Worm (Caenorhabditis elegans) whole organism, young adult: ENCODE measurements around the gene atf-7.

Experiments
- B0336.3 ChIP-seq: fragments of 200-800 bp; sonication (Bioruptor generic); IDR thresholded peaks from 2 replicates; pipeline ENCODE4 v1.3.6; 2022; ENCODE audit warnings: missing genetic modification characterization, missing compliant biosample characterization
- C17E4.6 ChIP-seq: fragments of 200-800 bp; sonication (Bioruptor generic); IDR thresholded peaks from 2 replicates; pipeline ENCODE4 v1.3.6; 2022; ENCODE audit warnings: missing genetic modification reagents, missing genetic modification characterization, missing compliant biosample characterization
- D2030.7 ChIP-seq: fragments of 200-800 bp; sonication (Bioruptor generic); IDR thresholded peaks from 2 replicates; pipeline ENCODE4 v1.3.6; 2022; ENCODE audit warnings: missing genetic modification reagents, missing genetic modification characterization, missing compliant biosample characterization
- F37B4.10 ChIP-seq: fragments of 200-800 bp; sonication (Bioruptor generic); IDR thresholded peaks from 2 replicates; pipeline ENCODE4 v1.3.6; 2022; ENCODE audit warnings: missing genetic modification characterization, missing compliant biosample characterization
- F39B2.1 ChIP-seq: fragments of 200-800 bp; sonication (Bioruptor generic); IDR thresholded peaks from 2 replicates; pipeline ENCODE4 v1.3.6; 2022; ENCODE audit warnings: missing genetic modification reagents, missing genetic modification characterization, missing compliant biosample characterization
- F57A8.1 ChIP-seq: fragments of 200-800 bp; sonication (Bioruptor generic); optimal IDR thresholded peaks from 2 replicates; lab custom pipeline; 2018; ENCODE audit warnings: mild to moderate bottlenecking, missing genetic modification characterization, moderate library complexity, missing compliant biosample characterization
- K11D2.4 ChIP-seq: fragments of 200-800 bp; sonication (Bioruptor generic); IDR thresholded peaks from 2 replicates; pipeline ENCODE4 v1.3.6; 2022; ENCODE audit warnings: missing genetic modification reagents, missing genetic modification characterization, missing compliant biosample characterization
- T07F8.4 ChIP-seq: sonication (generic microtip); optimal IDR thresholded peaks from 2 replicates; lab custom pipeline; 2016; ENCODE audit warnings: mild to moderate bottlenecking, missing genetic modification characterization, moderate library complexity, missing compliant biosample characterization
- T26A5.8 ChIP-seq: sonication (generic microtip); optimal IDR thresholded peaks from 2 replicates; lab custom pipeline; 2016; ENCODE audit warnings: missing genetic modification characterization, missing compliant biosample characterization
- Y53F4B.3 ChIP-seq: fragments of 200-800 bp; sonication (Bioruptor generic); IDR thresholded peaks from 2 replicates; pipeline ENCODE4 v1.3.6; 2022; ENCODE audit warnings: missing genetic modification reagents, missing genetic modification characterization, missing compliant biosample characterization
- Y53G8AR.9 ChIP-seq: fragments of 200-800 bp; sonication (Bioruptor generic); conservative IDR thresholded peaks from 2 replicates; pipeline ENCODE4 v1.3.6; 2022; ENCODE audit warnings: missing genetic modification reagents, missing genetic modification characterization, missing compliant biosample characterization
- Y79H2A.3 ChIP-seq: fragments of 200-800 bp; sonication (Bioruptor generic); conservative IDR thresholded peaks from 2 replicates; pipeline ENCODE4 v1.3.6; 2022; ENCODE audit warnings: missing genetic modification reagents, missing genetic modification characterization, missing compliant biosample characterization
- akir-1 ChIP-seq: fragments of 200-800 bp; sonication (Bioruptor generic); optimal IDR thresholded peaks from 2 replicates; lab custom pipeline; 2018; ENCODE audit warnings: mild to moderate bottlenecking, missing genetic modification characterization, moderate library complexity, missing compliant biosample characterization
- bed-1 ChIP-seq: fragments of 200-800 bp; sonication (Bioruptor generic); IDR thresholded peaks from 2 replicates; pipeline ENCODE4 v1.3.6; 2022; ENCODE audit warnings: missing genetic modification reagents, missing genetic modification characterization, missing compliant biosample characterization
- ceh-58 ChIP-seq: fragments of 200-800 bp; sonication (Bioruptor generic); IDR thresholded peaks from 2 replicates; pipeline ENCODE4 v1.3.6; 2022; ENCODE audit warnings: missing genetic modification characterization, missing compliant biosample characterization
- chd-7 ChIP-seq: sonication (generic microtip); optimal IDR thresholded peaks from 2 replicates; lab custom pipeline; 2016; ENCODE audit warnings: mild to moderate bottlenecking, missing genetic modification characterization, moderate library complexity, missing compliant biosample characterization
- die-1 ChIP-seq: sonication (generic microtip); optimal IDR thresholded peaks from 2 replicates; lab custom pipeline; 2016; ENCODE audit warnings: missing genotype, mild to moderate bottlenecking, missing genetic modification characterization, missing compliant biosample characterization
- dox-1 ChIP-seq: fragments of 200-800 bp; sonication (Bioruptor generic); IDR thresholded peaks from 2 replicates; pipeline ENCODE4 v1.3.6; 2022; ENCODE audit warnings: missing genetic modification reagents, missing genetic modification characterization, missing compliant biosample characterization
- dpff-1 ChIP-seq: sonication (generic microtip); optimal IDR thresholded peaks from 2 replicates; lab custom pipeline; 2017; ENCODE audit warnings: mild to moderate bottlenecking, missing genetic modification characterization, missing compliant biosample characterization
- efl-1 ChIP-seq: fragments of 150-350 bp; optimal IDR thresholded peaks from 2 replicates; lab custom pipeline; 2014; ENCODE audit warnings: missing biosample characterization, missing genetic modification reagents, missing genetic modification characterization
- egl-18 ChIP-seq: fragments of 200-800 bp; sonication (Bioruptor generic); IDR thresholded peaks from 2 replicates; pipeline ENCODE4 v1.3.6; 2022; ENCODE audit warnings: missing genetic modification reagents, missing genetic modification characterization, missing compliant biosample characterization
- ekl-4 ChIP-seq: fragments of 200-800 bp; sonication (Bioruptor generic); IDR thresholded peaks from 2 replicates; pipeline ENCODE4 v1.3.6; 2022; ENCODE audit warnings: missing genetic modification reagents, missing genetic modification characterization, missing compliant biosample characterization
- him-1 ChIP-seq: sonication (generic microtip); optimal IDR thresholded peaks from 2 replicates; lab custom pipeline; 2016; ENCODE audit warnings: missing genotype, missing genetic modification reagents, missing genetic modification characterization, missing compliant biosample characterization
- hlh-12 ChIP-seq: sonication (generic microtip); optimal IDR thresholded peaks from 2 replicates; lab custom pipeline; 2016; ENCODE audit warnings: missing genetic modification characterization, missing compliant biosample characterization
- hrde-1 ChIP-seq: sonication (generic microtip); optimal IDR thresholded peaks from 2 replicates; lab custom pipeline; 2016; ENCODE audit warnings: missing genetic modification characterization, mild to moderate bottlenecking, missing compliant biosample characterization, moderate library complexity, missing genotype, missing genetic modification reagents, borderline replicate concordance
- hsf-1 ChIP-seq: fragments of 200-800 bp; sonication (Bioruptor generic); IDR thresholded peaks from 2 replicates; pipeline ENCODE4 v1.3.6; 2022; ENCODE audit warnings: missing genetic modification reagents, missing genetic modification characterization, missing compliant biosample characterization
- lag-1 ChIP-seq: fragments of 200-800 bp; sonication (Bioruptor generic); IDR thresholded peaks from 2 replicates; pipeline ENCODE4 v1.3.6; 2022; ENCODE audit warnings: missing genetic modification reagents, missing genetic modification characterization, missing compliant biosample characterization
- let-607 ChIP-seq, 2 experiments: fragments of 200-800 bp in 1 of 2; sonication (Bioruptor generic) in 1 of 2; sonication (generic microtip) in 1 of 2; optimal IDR thresholded peaks; 2 replicates each; lab custom pipeline; 2016 to 2018; ENCODE audit warnings: mild to moderate bottlenecking in 2 of 2, missing compliant biosample characterization in 2 of 2, missing genetic modification characterization in 2 of 2, moderate library complexity in 2 of 2, missing genotype in 1 of 2
- lin-26 ChIP-seq: fragments of 200-800 bp; sonication (Bioruptor generic); IDR thresholded peaks from 2 replicates; pipeline ENCODE4 v1.3.6; 2022; ENCODE audit warnings: missing genetic modification reagents, missing genetic modification characterization, missing compliant biosample characterization
- lin-35 ChIP-seq, 3 experiments: fragments of 150-350 bp in 2 of 3; sonication (generic microtip) in 1 of 3; optimal IDR thresholded peaks; 2 replicates each; lab custom pipeline; 2014 to 2018; ENCODE audit warnings: missing biosample characterization in 3 of 3, missing genetic modification characterization in 3 of 3, missing genetic modification reagents in 3 of 3
- lin-40 ChIP-seq: sonication (generic microtip); optimal IDR thresholded peaks from 2 replicates; lab custom pipeline; 2016; ENCODE audit warnings: missing genetic modification characterization, mild to moderate bottlenecking, missing compliant biosample characterization, missing genotype, missing genetic modification reagents
- madf-10 ChIP-seq: sonication (generic microtip); optimal IDR thresholded peaks from 2 replicates; lab custom pipeline; 2016; ENCODE audit warnings: mild to moderate bottlenecking, missing genetic modification characterization, missing compliant biosample characterization
- madf-3 ChIP-seq: fragments of 200-800 bp; sonication (Bioruptor generic); IDR thresholded peaks from 2 replicates; pipeline ENCODE4 v1.3.6; 2022; ENCODE audit warnings: missing genetic modification reagents, missing genetic modification characterization, missing compliant biosample characterization
- nfya-1 ChIP-seq: sonication (generic microtip); optimal IDR thresholded peaks from 2 replicates; lab custom pipeline; 2017; ENCODE audit warnings: antibody characterized with exemption, missing compliant biosample characterization, missing genetic modification characterization, borderline replicate concordance; ENCODE audit not compliant: insufficient read depth
- nhr-27 ChIP-seq: fragments of 200-800 bp; sonication (Bioruptor generic); optimal IDR thresholded peaks from 2 replicates; lab custom pipeline; 2018; ENCODE audit warnings: mild to moderate bottlenecking, missing genetic modification characterization, moderate library complexity, missing compliant biosample characterization
- pbrm-1 ChIP-seq: fragments of 200-800 bp; sonication (Bioruptor generic); IDR thresholded peaks from 2 replicates; pipeline ENCODE4 v1.3.6; 2022; ENCODE audit warnings: missing genetic modification reagents, missing genetic modification characterization, missing compliant biosample characterization
- pha-4 ChIP-seq: fragments of 150-350 bp; sonication (generic microtip); optimal IDR thresholded peaks from 2 replicates; lab custom pipeline; 2014; ENCODE audit warnings: missing biosample characterization, missing genetic modification reagents, missing genetic modification characterization
- rec-8 ChIP-seq, 2 experiments: sonication (generic microtip); optimal IDR thresholded peaks; 2 replicates each; lab custom pipeline; 2016; ENCODE audit warnings: mild to moderate bottlenecking in 2 of 2, missing genetic modification characterization in 2 of 2, missing genetic modification reagents in 2 of 2, missing genotype in 2 of 2, missing biosample characterization in 1 of 2, missing compliant biosample characterization in 1 of 2, moderate library complexity in 1 of 2
- repo-1 ChIP-seq: sonication (generic microtip); optimal IDR thresholded peaks from 2 replicates; lab custom pipeline; 2017; ENCODE audit warnings: mild to moderate bottlenecking, missing genetic modification characterization, missing compliant biosample characterization
- snpc-4 ChIP-seq, 5 experiments: fragments of 150-350 bp in 1 of 5; sonication (generic microtip) in 4 of 5; optimal IDR thresholded peaks; 2 replicates each; lab custom pipeline; 2014 to 2018; ENCODE audit warnings: missing genetic modification characterization in 5 of 5, missing biosample characterization in 3 of 5, antibody characterized with exemption in 2 of 5, mild to moderate bottlenecking in 2 of 5, missing compliant biosample characterization in 2 of 5, missing genotype in 2 of 5, moderate library complexity in 2 of 5, missing genetic modification reagents in 1 of 5
- somi-1 ChIP-seq: fragments of 200-800 bp; sonication (Bioruptor generic); optimal IDR thresholded peaks from 2 replicates; lab custom pipeline; 2018; ENCODE audit warnings: mild to moderate bottlenecking, missing genetic modification characterization, missing compliant biosample characterization
- tbx-9 ChIP-seq: sonication (generic microtip); optimal IDR thresholded peaks from 2 replicates; lab custom pipeline; 2016; ENCODE audit warnings: borderline replicate concordance, missing genetic modification characterization, inconsistent platforms, missing compliant biosample characterization
- unc-130 ChIP-seq: sonication (generic microtip); optimal IDR thresholded peaks from 2 replicates; lab custom pipeline; 2016; ENCODE audit warnings: missing genetic modification reagents, missing genetic modification characterization, missing compliant biosample characterization
- zfh-2 ChIP-seq: fragments of 200-800 bp; sonication (Bioruptor generic); conservative IDR thresholded peaks from 2 replicates; pipeline ENCODE4 v1.3.6; 2022; ENCODE audit warnings: missing genetic modification reagents, missing genetic modification characterization, missing compliant biosample characterization
- ztf-18 ChIP-seq: sonication (generic microtip); optimal IDR thresholded peaks from 2 replicates; lab custom pipeline; 2016; ENCODE audit warnings: missing genotype, mild to moderate bottlenecking, missing genetic modification characterization, missing compliant biosample characterization
- ztf-3 ChIP-seq: fragments of 200-800 bp; sonication (Bioruptor generic); optimal IDR thresholded peaks from 2 replicates; lab custom pipeline; 2018; ENCODE audit warnings: mild to moderate bottlenecking, missing genetic modification characterization, missing compliant biosample characterization

atf-7 gene

ce11 chrIII:4475428-4475968 lies 23.3 kb downstream of the atf-7 start, which contains the start of gene rps-1 (continued):
- TF ChIP-seq him-1 (tag; lab: Kevin White, UChicago) (peak; percentile 70), tbx-9 (tag; lab: Kevin White, UChicago) (no peak), T07F8.4 (peak; percentile 32), lag-1 (peak; percentile 78; the same call in 1 of the 2 replicates), hrde-1 (tag; lab: Kevin White, UChicago) (peak; percentile 80), D2030.7 (GFP tag; lab: Robert Waterston, UW) (peak; percentile 92), madf-10 (tag; lab: Kevin White, UChicago) (peak; percentile 94), C17E4.6 (GFP tag; lab: Robert Waterston, UW) (peak; percentile 96), hlh-12 (tag; lab: Kevin White, UChicago) (no peak), die-1 (tag; lab: Kevin White, UChicago) (peak; percentile 63), lin-40 (tag; lab: Kevin White, UChicago) (peak; percentile 98), F39B2.1 (GFP tag; lab: Robert Waterston, UW) (peak; percentile 63; the same call in 1 of the 2 replicates), nfya-1 (tag; lab: Kevin White, UChicago) (no peak), lin-26 (GFP tag; lab: Robert Waterston, UW) (peak; percentile 85; the same call in 1 of the 2 replicates), chd-7 (tag; lab: Kevin White, UChicago) (peak; percentile 96), ztf-18 (tag; lab: Kevin White, UChicago) (peak; percentile 89), hsf-1 (peak; percentile 88), rec-8 (tag; optimal IDR thresholded peaks at IDR 0.05; lab: Kevin White, UChicago) (peak in 1 of 2 experiments; percentile 0), B0336.3 (GFP tag; lab: Robert Waterston, UW) (peak; percentile 96), repo-1 (peak; percentile 98), F57A8.1 (no peak), F37B4.10 (GFP tag; lab: Robert Waterston, UW) (0 out of 2 replicates have a peak, but pooled peaks have one; percentile 91), Y53F4B.3 (GFP tag; lab: Robert Waterston, UW) (peak; percentile 61; the same call in 1 of the 2 replicates), efl-1 (peak; percentile 85), pha-4 (tag; lab: Kevin White, UChicago) (peak; percentile 94), somi-1 (GFP tag; lab: Kevin White, UChicago) (peak; percentile 94), ekl-4 (GFP tag; lab: Robert Waterston, UW) (peak; percentile 97), madf-3 (GFP tag; lab: Robert Waterston, UW) (peak; percentile 95), dpff-1 (tag; lab: Kevin White, UChicago) (no peak), nhr-27 (tag; lab: Kevin White, UChicago) (peak; percentile 84), ceh-58 (GFP tag; lab: Robert Waterston, UW) (no peak), pbrm-1 (GFP tag; lab: Robert Waterston, UW) (peak; percentile 99), let-607 (tag; optimal IDR thresholded peaks at IDR 0.05; lab: Kevin White, UChicago) (peak; percentile 90 to 95), zfh-2 (peak; percentile 78; the same call in 1 of the 2 replicates), unc-130 (GFP tag; lab: Kevin White, UChicago) (peak; percentile 85), K11D2.4 (GFP tag; lab: Robert Waterston, UW) (peak; percentile 98), Y53G8AR.9 (GFP tag; lab: Robert Waterston, UW) (peak; percentile 99), lin-35 (GFP tag; optimal IDR thresholded peaks at IDR 0.05; lab: Kevin White, UChicago) (peak; percentile 53 to 97 (median 87)), T26A5.8 (peak; percentile 47), dox-1 (peak; percentile 99), ztf-3 (GFP tag; lab: Kevin White, UChicago) (peak; percentile 89), bed-1 (GFP tag; lab: Robert Waterston, UW) (no peak), egl-18 (GFP tag; lab: Robert Waterston, UW) (peak; percentile 90), akir-1 (GFP tag; lab: Kevin White, UChicago) (peak; percentile 81), Y79H2A.3 (GFP tag; lab: Robert Waterston, UW) (peak; percentile 65; the same call in 1 of the 2 replicates), snpc-4 (GFP tag; optimal IDR thresholded peaks at IDR 0.05; lab: Kevin White, UChicago) (peak; percentile 86), snpc-4 (tag; optimal IDR thresholded peaks at IDR 0.05; lab: Kevin White, UChicago) (peak; percentile 79 to 92 (median 90))
